Fruit fly (Drosophila melanogaster): ENCODE data around the gene Trpml.

Trpml gene

DNA sequence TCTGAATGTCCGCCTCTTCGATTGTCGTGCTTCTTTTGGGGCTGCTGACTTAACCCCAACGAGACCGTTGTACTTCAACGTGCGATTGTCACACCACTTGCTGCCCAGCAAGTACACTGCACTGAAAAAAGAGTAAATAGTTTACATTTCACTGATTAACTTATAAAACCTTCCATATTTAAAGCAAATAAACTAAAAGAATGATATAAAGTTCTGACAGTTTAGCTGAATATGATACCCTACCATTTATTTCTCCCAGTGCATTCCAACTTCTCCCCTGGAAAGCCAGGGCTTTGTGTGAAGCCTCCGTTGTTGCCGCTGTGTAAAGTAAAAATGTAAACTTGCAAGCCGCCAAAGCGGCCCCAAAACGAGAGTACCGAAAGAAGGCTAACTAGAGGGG lies 43.8 kb downstream of the Trpml start (continued):
- no peak for TF ChIP-seq Lpt (GFP tag; optimal IDR thresholded peaks at IDR 0.05)
- TF ChIP-seq Sox14 (GFP tag; optimal IDR thresholded peaks at IDR 0.05), result peak; percentile 25
- TF ChIP-seq dac (GFP tag; optimal IDR thresholded peaks at IDR 0.05), result no peak
- no peak for TF ChIP-seq CG8319 (GFP tag; optimal IDR thresholded peaks at IDR 0.05)
- TF ChIP-seq CG34406 (GFP tag; optimal IDR thresholded peaks at IDR 0.05), result peak; percentile 25
- TF ChIP-seq CG11294 (GFP tag; IDR thresholded peaks at IDR 0.05), result no peak
- TF ChIP-seq OdsH (GFP tag; optimal IDR thresholded peaks at IDR 0.05), result peak; percentile 47
- TF ChIP-seq CG6163 (GFP tag; IDR thresholded peaks at IDR 0.05), result peak; percentile 58; the same call in 1 of the 3 replicates
- peak; percentile 57; the same call in 2 of the 3 replicates for TF ChIP-seq CG8119 (GFP tag; IDR thresholded peaks at IDR 0.05)
- TF ChIP-seq CG32006 (GFP tag; optimal IDR thresholded peaks at IDR 0.05), result peak; percentile 40
- peak; percentile 34 for TF ChIP-seq CG10631 (GFP tag; optimal IDR thresholded peaks at IDR 0.05)
- peak; percentile 4 for TF ChIP-seq CG9139 (GFP tag; optimal IDR thresholded peaks at IDR 0.05)
- TF ChIP-seq CG15336 (GFP tag; IDR thresholded peaks at IDR 0.05), result peak; percentile 30; the same call in 1 of the 2 replicates
- peak; percentile 56 for TF ChIP-seq Met (GFP tag; optimal IDR thresholded peaks at IDR 0.05)
- no peak for TF ChIP-seq Blimp-1 (GFP tag; optimal IDR thresholded peaks at IDR 0.05)
- TF ChIP-seq Eip78C (GFP tag), result peak; percentile 87
- no peak for TF ChIP-seq CG4318 (GFP tag; optimal IDR thresholded peaks at IDR 0.05)

DNA sequence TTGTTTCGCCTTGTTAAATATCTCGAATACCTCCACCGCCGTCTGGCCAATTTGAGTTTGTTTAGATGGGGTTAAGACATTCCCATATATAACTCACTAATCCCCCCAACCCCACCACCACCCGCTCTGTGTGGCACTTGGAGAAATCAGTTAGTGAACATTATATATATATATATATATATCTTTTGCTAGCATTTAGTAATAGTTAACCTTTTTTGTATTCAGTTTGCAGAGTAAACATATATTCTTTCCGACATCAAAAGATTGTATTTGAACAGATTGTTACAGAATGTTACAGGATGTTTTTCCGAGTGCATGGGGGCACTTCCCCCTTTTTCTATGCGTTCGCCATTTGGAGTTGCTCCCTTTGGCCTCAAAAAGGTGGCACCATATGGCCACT lies 47.6 kb downstream of the Trpml start:
- TF ChIP-seq Hr39 (GFP tag; optimal IDR thresholded peaks at IDR 0.05) (no peak), CG10631 (GFP tag; optimal IDR thresholded peaks at IDR 0.05) (no peak), ss (GFP tag; optimal IDR thresholded peaks at IDR 0.05) (no peak), Ets96B (tag; optimal IDR thresholded peaks at IDR 0.05) (peak; percentile 0), CG3919 (GFP tag; optimal IDR thresholded peaks at IDR 0.05) (peak; percentile 9), CG11294 (GFP tag; IDR thresholded peaks at IDR 0.05) (no peak), CG3032 (tag; optimal IDR thresholded peaks at IDR 0.05) (peak; percentile 2), pdm3 (GFP tag; optimal IDR thresholded peaks at IDR 0.05) (no peak), Eip78C (GFP tag) (peak; percentile 19), CG7368 (GFP tag; optimal IDR thresholded peaks at IDR 0.05) (no peak), Sox102F (GFP tag; optimal IDR thresholded peaks at IDR 0.05) (no peak), CG8319 (GFP tag; optimal IDR thresholded peaks at IDR 0.05) (no peak), CG8632 (GFP tag; optimal IDR thresholded peaks at IDR 0.05) (no peak), CG4318 (GFP tag; optimal IDR thresholded peaks at IDR 0.05) (no peak), eg (GFP tag; IDR thresholded peaks at IDR 0.05) (no peak)

- TF ChIP-seq CG6792 (GFP tag; optimal IDR thresholded peaks at IDR 0.05), result no peak
- TF ChIP-seq CG6163 (GFP tag; IDR thresholded peaks at IDR 0.05), result 0 out of 3 replicates have a peak, but pooled peaks have one; percentile 32
- no peak for TF ChIP-seq cyc (GFP tag; optimal IDR thresholded peaks at IDR 0.05)
- no peak for TF ChIP-seq CG31627 (GFP tag; optimal IDR thresholded peaks at IDR 0.05)
- TF ChIP-seq CG32006 (GFP tag; optimal IDR thresholded peaks at IDR 0.05), result peak; percentile 4
- no peak for TF ChIP-seq Eip75B (GFP tag; optimal IDR thresholded peaks at IDR 0.05)
- no peak for TF ChIP-seq achi (GFP tag; optimal IDR thresholded peaks at IDR 0.05)
- TF ChIP-seq CG8319 (GFP tag; optimal IDR thresholded peaks at IDR 0.05), result no peak
- TF ChIP-seq Eip93F (GFP tag; optimal IDR thresholded peaks at IDR 0.05), result no peak
Measured at dm6 chr3L:19665059-19665626, 53.0 kb downstream of the Trpml start.

Data from whole organism, prepupa.